Worm (Caenorhabditis elegans): ENCODE results near the gene srbc-55.

DNA sequence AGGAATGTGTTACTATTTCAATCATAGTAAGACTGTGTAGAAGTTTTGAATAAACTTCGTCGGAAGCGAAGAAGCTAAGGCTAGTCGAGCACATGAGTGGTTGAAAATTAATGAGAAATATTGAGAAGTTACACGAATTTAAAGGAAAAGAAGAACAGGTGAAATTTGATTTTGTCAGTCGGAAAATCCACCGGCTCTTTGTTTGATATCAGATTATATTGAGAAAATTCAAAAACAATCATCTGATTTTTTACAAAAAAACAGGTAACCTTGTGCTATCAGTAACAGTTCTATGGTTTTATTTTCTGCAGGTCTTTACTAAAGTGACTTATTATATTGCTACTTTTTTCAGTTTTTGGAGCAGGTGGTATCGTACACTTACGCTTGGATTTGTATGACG, 28.5 kb upstream of the srbc-55 start, which contains the start of gene srh-148:
- TF ChIP-seq scrt-1 (GFP tag; IDR thresholded peaks at IDR 0.05) (no peak), hmg-4 (GFP tag; optimal IDR thresholded peaks at IDR 0.05) (no peak), ama-1 (optimal IDR thresholded peaks at IDR 0.05) (no peak), ceh-13 (GFP tag; optimal IDR thresholded peaks at IDR 0.05) (no peak), hmbx-1 (tag; optimal IDR thresholded peaks at IDR 0.05) (no peak), ets-7 (tag; optimal IDR thresholded peaks at IDR 0.05) (no peak), flt-1 (GFP tag; IDR thresholded peaks at IDR 0.05) (no peak), aly-1 (tag; optimal IDR thresholded peaks at IDR 0.05) (no peak), tra-4 (tag; optimal IDR thresholded peaks at IDR 0.05) (no peak), hnd-1 (tag; optimal IDR thresholded peaks at IDR 0.05) (no peak)

All from whole organism, early embryonic.